Worm (Caenorhabditis elegans) whole organism, L4 larva: ENCODE results near the gene K11H3.2.

ENCODE experiments used
- F26F4.8 ChIP-seq: fragments of 200-800 bp; sonication (Bioruptor generic); conservative IDR thresholded peaks from 2 replicates; pipeline ENCODE4 v1.3.6; 2022; ENCODE audit warnings: missing genetic modification characterization, missing compliant biosample characterization
- F49E8.2 ChIP-seq: sonication (generic microtip); optimal IDR thresholded peaks from 2 replicates; lab custom pipeline; 2016; ENCODE audit warnings: missing compliant biosample characterization, mild to moderate bottlenecking, missing genetic modification characterization, borderline replicate concordance
- daf-12 ChIP-seq: fragments of 150-350 bp; optimal IDR thresholded peaks from 2 replicates; lab custom pipeline; 2014; ENCODE audit warnings: missing biosample characterization, missing genetic modification reagents, missing genetic modification characterization
- lin-39 ChIP-seq: fragments of 150-350 bp; optimal IDR thresholded peaks from 2 replicates; lab custom pipeline; 2014; ENCODE audit warnings: missing biosample characterization, missing genetic modification reagents, missing genetic modification characterization
- pqm-1 ChIP-seq: sonication (generic microtip); optimal IDR thresholded peaks from 2 replicates; lab custom pipeline; 2017; ENCODE audit warnings: missing biosample characterization, missing genetic modification characterization

DNA sequence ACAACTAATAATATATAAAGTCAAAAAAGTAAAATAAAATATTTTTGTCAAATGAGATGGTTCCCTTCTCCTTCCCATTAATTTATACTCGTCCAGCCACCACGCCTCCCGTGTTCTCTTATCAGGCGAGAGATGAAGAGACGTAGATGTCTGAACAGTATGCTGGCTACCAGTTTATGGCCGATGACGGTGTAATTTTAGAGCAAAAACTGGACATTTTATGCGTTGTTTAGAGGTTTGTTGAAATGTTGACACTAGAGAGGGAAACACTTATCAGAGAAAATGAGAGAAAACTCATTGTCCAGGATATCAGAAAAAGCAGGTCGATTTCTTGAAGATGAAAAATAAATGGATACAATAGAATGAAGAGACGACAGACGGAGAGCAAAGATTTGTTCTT is 10.9 kb downstream of the K11H3.2 start:
- peak; percentile 8 for TF ChIP-seq pqm-1 (tag; lab: Kevin White, UChicago)
- TF ChIP-seq lin-39 (tag; lab: Kevin White, UChicago), result no peak
- TF ChIP-seq F49E8.2 (tag; lab: Kevin White, UChicago), result no peak
- no peak for TF ChIP-seq daf-12 (tag; lab: Kevin White, UChicago)
- no peak for TF ChIP-seq F26F4.8
